Fruit fly (Drosophila melanogaster) ovary, adult (tissue): ENCODE results near the gene CG5937.

Experiments
- CG17801 ChIP-seq: fragments of 200-800 bp; optimal IDR thresholded peaks from 2 replicates; lab custom pipeline; 2019; ENCODE audit warnings: missing biosample characterization, mild to moderate bottlenecking, missing genetic modification characterization, moderate library complexity; ENCODE audit not compliant: partially characterized antibody

Gene CG5937

dm6 chrX:6074845-6075244 is 35.0 kb downstream of the CG5937 start, which contains the start of gene Tsp5D:
Gene Tsp5D (minus strand): TSS chrX:6074857.
- peak; percentile 77 for TF ChIP-seq CG17801

- TF ChIP-seq CG17801 = no peak
Observed at dm6 chrX:6075586-6075985, 35.8 kb downstream of the CG5937 start.

- TF ChIP-seq CG17801 = peak; percentile 57
Observed at dm6 chrX:6077043-6077547, 37.3 kb downstream of the CG5937 start.

dm6 chrX:6077686-6078085 is 37.9 kb downstream of the CG5937 start, which contains the start of gene CG4666:
Gene CG4666 (minus strand): TSS chrX:6077786.
- TF ChIP-seq CG17801 = no peak

- TF ChIP-seq CG17801 = no peak
Observed at dm6 chrX:6081296-6081695, 41.5 kb downstream of the CG5937 start, which contains the start of gene CG4660. Gene CG4660 (minus strand): TSS chrX:6081372.

- TF ChIP-seq CG17801 = no peak
Observed at dm6 chrX:6089679-6090460, 50.1 kb downstream of the CG5937 start, which contains the start of gene raptor. Gene raptor (minus strand): TSS chrX:6090201.

dm6 chrX:6090809-6091667 is 51.2 kb downstream of the CG5937 start, which contains the start of the genes Nep1 and Mipp2:
Gene Nep1 (plus strand): TSS chrX:6091205.
Gene Mipp2 (minus strand): TSS chrX:6091471.
- peak; percentile 55 for TF ChIP-seq CG17801

dm6 chrX:6092235-6092634 is 52.4 kb downstream of the CG5937 start:
- peak; percentile 10 for TF ChIP-seq CG17801

dm6 chrX:6094078-6094477 is 54.3 kb downstream of the CG5937 start:
- no peak for TF ChIP-seq CG17801

dm6 chrX:6094599-6094998 is 54.8 kb downstream of the CG5937 start:
- no peak for TF ChIP-seq CG17801

- no peak for TF ChIP-seq CG17801
Observed at dm6 chrX:6097578-6097977, 57.8 kb downstream of the CG5937 start.
